Fruit fly (Drosophila melanogaster) whole organism, adult: Measurements from ENCODE around the gene CG12493.

Source experiments
- CG12768 ChIP-seq: fragments of 200-800 bp; sonication (Bioruptor generic); optimal IDR thresholded peaks from 2 replicates; lab custom pipeline; 2017; ENCODE audit warnings: missing biosample characterization, missing genetic modification characterization, mild to moderate bottlenecking, moderate library complexity, missing genetic modification reagents
- CG14711 ChIP-seq: fragments of 200-800 bp; sonication (Bioruptor generic); optimal IDR thresholded peaks from 2 replicates; lab custom pipeline; 2018; ENCODE audit warnings: missing biosample characterization, mild to moderate bottlenecking, missing genetic modification characterization, moderate library complexity
- CG7101 ChIP-seq: fragments of 200-800 bp; sonication (Bioruptor generic); optimal IDR thresholded peaks from 2 replicates; lab custom pipeline; 2018; ENCODE audit warnings: missing biosample characterization, mild to moderate bottlenecking, missing genetic modification characterization, moderate library complexity
- kay ChIP-seq: fragments of 200-800 bp; sonication (Bioruptor generic); peaks from one replicate; lab custom pipeline; 2016; ENCODE audit warnings: missing biosample characterization, missing genetic modification characterization, borderline replicate concordance

DNA sequence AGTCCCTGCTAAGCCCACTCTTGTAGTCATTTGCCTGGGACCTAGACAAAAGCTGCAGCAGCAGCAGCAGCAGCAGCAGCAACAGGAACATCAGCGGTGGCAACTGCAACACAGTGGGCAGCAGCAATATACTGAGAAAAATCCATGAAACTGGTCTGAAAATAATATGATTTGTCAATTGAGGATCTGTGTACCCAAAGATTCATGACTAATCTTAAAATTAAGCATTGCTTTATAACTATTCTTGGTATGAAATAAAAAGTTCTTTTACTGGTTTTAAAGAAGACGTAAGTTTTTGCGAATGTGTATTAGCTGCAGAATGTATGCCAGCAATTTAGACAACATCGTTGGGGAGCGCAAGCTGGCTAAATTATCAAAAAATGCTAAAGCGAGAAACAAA, 21.9 kb downstream of the CG12493 start:
- TF ChIP-seq CG14711 (tag; lab: Kevin White, UChicago), result no peak
- TF ChIP-seq CG12768 (GFP tag; lab: Kevin White, UChicago), result no peak
- TF ChIP-seq CG7101 (tag; lab: Kevin White, UChicago), result no peak
- no peak for TF ChIP-seq kay (GFP tag; lab: Kevin White, UChicago)
